Worm (Caenorhabditis elegans): ENCODE measurements around the gene T25B9.5.

Gene T25B9.5

DNA sequence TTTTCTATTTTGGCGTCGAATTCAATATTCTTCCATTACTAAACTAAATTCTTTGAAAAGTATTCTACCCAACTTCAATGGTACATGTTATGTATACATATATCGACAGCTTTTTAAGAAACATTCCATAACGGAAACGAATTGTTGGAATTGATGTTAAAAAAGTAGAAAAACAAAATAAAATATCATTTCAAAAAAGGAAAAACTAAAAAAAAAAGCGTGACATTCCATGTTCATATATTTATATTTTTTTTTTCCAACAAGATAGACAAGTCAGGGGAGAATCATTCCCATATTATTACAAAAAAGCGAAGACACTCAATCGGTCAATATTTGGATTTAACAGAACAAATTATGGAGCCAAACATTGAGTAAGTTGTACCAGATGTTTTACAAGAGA lies 49.4 kb downstream of the T25B9.5 start, which contains the start of gene R102.10:
Gene R102.10 (plus strand): TSS at position 301 of the 400 bp plus-strand sequence.
- no peak for TF ChIP-seq lin-39 (tag; optimal IDR thresholded peaks at IDR 0.05)
- no peak for TF ChIP-seq nhr-12 (tag; optimal IDR thresholded peaks at IDR 0.05)
- TF ChIP-seq nhr-6 (tag; optimal IDR thresholded peaks at IDR 0.05) = no peak
- no peak for TF ChIP-seq nhr-237 (tag; optimal IDR thresholded peaks at IDR 0.05)
- TF ChIP-seq lsy-2 (tag; optimal IDR thresholded peaks at IDR 0.05) = no peak
- no peak for TF ChIP-seq mdl-1 (tag; optimal IDR thresholded peaks at IDR 0.05)
- no peak for TF ChIP-seq alr-1 (tag; optimal IDR thresholded peaks at IDR 0.05)
- no peak for TF ChIP-seq unc-62 (GFP tag; optimal IDR thresholded peaks at IDR 0.05)
- TF ChIP-seq mbf-1 (tag; optimal IDR thresholded peaks at IDR 0.05) = no peak
